Fruit fly (Drosophila melanogaster): ENCODE data around the gene CG31016.

Gene CG31016

DNA sequence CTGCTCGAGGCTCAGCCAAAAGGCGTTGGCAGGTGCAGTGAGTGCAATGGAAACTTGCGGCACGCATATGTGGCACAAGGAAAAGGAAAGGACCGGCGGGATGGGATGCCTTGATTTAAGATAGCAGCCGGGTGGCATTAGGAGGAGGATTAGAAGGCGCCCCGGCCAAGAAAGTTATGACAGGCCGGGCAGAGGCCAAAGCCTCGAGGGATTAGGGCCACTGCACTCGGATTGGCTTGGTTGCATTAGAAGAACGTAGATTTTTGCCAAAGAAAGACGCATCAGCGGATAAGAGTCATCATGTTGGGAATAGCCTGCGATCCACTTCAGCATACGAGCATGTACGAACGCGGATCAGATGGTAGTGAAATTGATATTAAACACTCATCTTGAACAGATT, 9.3 kb upstream of the CG31016 start, which contains the start of gene CG31019:
Gene CG31019, plus strand, starts transcription at position 301 of the 400 bp plus-strand sequence.
- no peak for TF ChIP-seq CG6808 (GFP tag; optimal IDR thresholded peaks at IDR 0.05)
- no peak for TF ChIP-seq pdm3 (GFP tag; optimal IDR thresholded peaks at IDR 0.05)
- no peak for TF ChIP-seq Hr38 (GFP tag; optimal IDR thresholded peaks at IDR 0.05)
- no peak for TF ChIP-seq dac (GFP tag; optimal IDR thresholded peaks at IDR 0.05)
- no peak for TF ChIP-seq net (GFP tag; optimal IDR thresholded peaks at IDR 0.05)
- TF ChIP-seq Eip93F (GFP tag; optimal IDR thresholded peaks at IDR 0.05): no peak
- no peak for TF ChIP-seq salr (GFP tag; optimal IDR thresholded peaks at IDR 0.05)
- no peak for TF ChIP-seq CG10669 (GFP tag; optimal IDR thresholded peaks at IDR 0.05)
- TF ChIP-seq CG11902 (GFP tag; optimal IDR thresholded peaks at IDR 0.05): no peak
- no peak for TF ChIP-seq Hr4 (GFP tag; optimal IDR thresholded peaks at IDR 0.05)
- no peak for TF ChIP-seq CG34406 (GFP tag; optimal IDR thresholded peaks at IDR 0.05)
- no peak for TF ChIP-seq CG3919 (GFP tag; optimal IDR thresholded peaks at IDR 0.05)

dm6 chr3R:30599404-30599980, 6.5 kb upstream of the CG31016 start:
- TF ChIP-seq CG6163 (GFP tag; IDR thresholded peaks at IDR 0.05): no peak
- no peak for TF ChIP-seq Eip75B (GFP tag; optimal IDR thresholded peaks at IDR 0.05)
- TF ChIP-seq Ets96B (tag; optimal IDR thresholded peaks at IDR 0.05): no peak
- no peak for TF ChIP-seq salr (GFP tag; optimal IDR thresholded peaks at IDR 0.05)
- no peak for TF ChIP-seq Sox102F (GFP tag; optimal IDR thresholded peaks at IDR 0.05)

dm6 chr3R:30600154-30601009, 5.6 kb upstream of the CG31016 start:
- peak; percentile 91 for TF ChIP-seq CG11294 (GFP tag; IDR thresholded peaks at IDR 0.05)
- peak; percentile 93 for TF ChIP-seq CG34406 (GFP tag; optimal IDR thresholded peaks at IDR 0.05)
- peak; percentile 74 for TF ChIP-seq fd59A (GFP tag; optimal IDR thresholded peaks at IDR 0.05)
- peak; percentile 92 for TF ChIP-seq acj6 (GFP tag; optimal IDR thresholded peaks at IDR 0.05)
- TF ChIP-seq Gug (GFP tag; IDR thresholded peaks at IDR 0.05): peak; percentile 91
- peak; percentile 83 for TF ChIP-seq Ets21C (GFP tag; optimal IDR thresholded peaks at IDR 0.05)
- peak; percentile 68 for TF ChIP-seq CG4318 (GFP tag; optimal IDR thresholded peaks at IDR 0.05)
- TF ChIP-seq Eip75B (GFP tag; optimal IDR thresholded peaks at IDR 0.05): peak; percentile 95
- peak; percentile 80 for TF ChIP-seq CG9139 (GFP tag; optimal IDR thresholded peaks at IDR 0.05)
- peak; percentile 96 for TF ChIP-seq Sox102F (GFP tag; optimal IDR thresholded peaks at IDR 0.05)
- TF ChIP-seq Eip78C (GFP tag): peak; percentile 99
- TF ChIP-seq esn (GFP tag; optimal IDR thresholded peaks at IDR 0.05): peak; percentile 96
- TF ChIP-seq CG8319 (GFP tag; optimal IDR thresholded peaks at IDR 0.05): peak; percentile 76
- peak; percentile 52 for TF ChIP-seq fkh (GFP tag; optimal IDR thresholded peaks at IDR 0.05)
- TF ChIP-seq CG3032 (tag; optimal IDR thresholded peaks at IDR 0.05): peak; percentile 81
- TF ChIP-seq CG31627 (GFP tag; optimal IDR thresholded peaks at IDR 0.05): peak; percentile 90
- TF ChIP-seq Hr39 (GFP tag; optimal IDR thresholded peaks at IDR 0.05): peak; percentile 86
- TF ChIP-seq CG6792 (GFP tag; optimal IDR thresholded peaks at IDR 0.05): peak; percentile 94
- peak; percentile 87 for TF ChIP-seq dsx (GFP tag; optimal IDR thresholded peaks at IDR 0.05; ENCODE audit: poor library complexity, severe bottlenecking)
- peak; percentile 94 for TF ChIP-seq Hr4 (GFP tag; optimal IDR thresholded peaks at IDR 0.05)
- peak; percentile 90 for TF ChIP-seq achi (GFP tag; optimal IDR thresholded peaks at IDR 0.05)
- peak; percentile 86 for TF ChIP-seq CG6276 (GFP tag; optimal IDR thresholded peaks at IDR 0.05)
- TF ChIP-seq Blimp-1 (GFP tag; optimal IDR thresholded peaks at IDR 0.05): peak; percentile 64
- TF ChIP-seq Eip93F (GFP tag; optimal IDR thresholded peaks at IDR 0.05): peak; percentile 90
- peak; percentile 93 for TF ChIP-seq CG3919 (GFP tag; optimal IDR thresholded peaks at IDR 0.05)
- TF ChIP-seq Lpt (GFP tag; optimal IDR thresholded peaks at IDR 0.05): peak; percentile 79
- peak; percentile 98 for TF ChIP-seq eg (GFP tag; IDR thresholded peaks at IDR 0.05)
- TF ChIP-seq CG8632 (GFP tag; optimal IDR thresholded peaks at IDR 0.05): peak; percentile 92
- TF ChIP-seq CG11762 (GFP tag; optimal IDR thresholded peaks at IDR 0.05; ENCODE audit: insufficient read depth): peak; percentile 77
- peak; percentile 63 for TF ChIP-seq CG6808 (GFP tag; optimal IDR thresholded peaks at IDR 0.05)
- TF ChIP-seq Ets96B (tag; optimal IDR thresholded peaks at IDR 0.05): peak; percentile 82
- TF ChIP-seq CG10631 (GFP tag; optimal IDR thresholded peaks at IDR 0.05): peak; percentile 90
- TF ChIP-seq Smox (GFP tag; optimal IDR thresholded peaks at IDR 0.05): peak; percentile 93
- peak; percentile 83 for TF ChIP-seq CG11902 (GFP tag; optimal IDR thresholded peaks at IDR 0.05)
- peak; percentile 96 for TF ChIP-seq svp (GFP tag)
- peak; percentile 93 for TF ChIP-seq pdm3 (GFP tag; optimal IDR thresholded peaks at IDR 0.05)
- TF ChIP-seq Sox14 (GFP tag; optimal IDR thresholded peaks at IDR 0.05): peak; percentile 93
- peak; percentile 93 for TF ChIP-seq lz (GFP tag; optimal IDR thresholded peaks at IDR 0.05)
